Worm (Caenorhabditis elegans) whole organism, L2 larva: ENCODE measurements around the gene aptf-1.

Experiments
- aly-2 ChIP-seq: fragments of 150-350 bp; optimal IDR thresholded peaks from 2 replicates; lab custom pipeline; 2014; ENCODE audit warnings: missing biosample characterization, missing genetic modification characterization
- blmp-1 ChIP-seq: sonication (generic microtip); optimal IDR thresholded peaks from 2 replicates; lab custom pipeline; 2017; ENCODE audit warnings: missing genetic modification characterization, mild to moderate bottlenecking, missing compliant biosample characterization, antibody characterized with exemption, moderate library complexity; ENCODE audit not compliant: insufficient read depth
- crh-2 ChIP-seq: sonication (generic microtip); optimal IDR thresholded peaks from 2 replicates; lab custom pipeline; 2017; ENCODE audit warnings: missing biosample characterization, missing genetic modification characterization
- dmd-4 ChIP-seq: sonication (generic microtip); optimal IDR thresholded peaks from 2 replicates; lab custom pipeline; 2017; ENCODE audit warnings: missing biosample characterization, missing genetic modification characterization
- egl-27 ChIP-seq: sonication (generic microtip); optimal IDR thresholded peaks from 3 replicates; lab custom pipeline; 2017; ENCODE audit warnings: missing biosample characterization, missing genetic modification reagents, missing genetic modification characterization
- elt-3 ChIP-seq: sonication (generic microtip); optimal IDR thresholded peaks from 2 replicates; lab custom pipeline; 2017; ENCODE audit warnings: missing biosample characterization, missing genetic modification characterization
- lsy-2 ChIP-seq, 2 experiments: fragments of 150-350 bp in 1 of 2; sonication (generic microtip) in 1 of 2; optimal IDR thresholded peaks; 2 replicates each; lab custom pipeline; 2014 to 2017; ENCODE audit warnings: missing biosample characterization in 2 of 2, missing genetic modification characterization in 2 of 2
- mdl-1 ChIP-seq, 2 experiments: fragments of 150-350 bp in 1 of 2; sonication (generic microtip) in 1 of 2; optimal IDR thresholded peaks; 2 replicates each; lab custom pipeline; 2017; ENCODE audit warnings: missing biosample characterization in 2 of 2, missing genetic modification characterization in 2 of 2
- nhr-11 ChIP-seq: fragments of 150-350 bp; optimal IDR thresholded peaks from 2 replicates; lab custom pipeline; 2014; ENCODE audit warnings: missing biosample characterization, missing genetic modification characterization
- nhr-21 ChIP-seq: fragments of 150-350 bp; optimal IDR thresholded peaks from 2 replicates; lab custom pipeline; 2014; ENCODE audit warnings: missing biosample characterization, missing genetic modification characterization
- nhr-77 ChIP-seq: fragments of 150-350 bp; optimal IDR thresholded peaks from 2 replicates; lab custom pipeline; 2014; ENCODE audit warnings: missing biosample characterization, missing genetic modification characterization
- snpc-4 ChIP-seq: fragments of 150-350 bp; optimal IDR thresholded peaks from 2 replicates; lab custom pipeline; 2014; ENCODE audit warnings: missing biosample characterization, missing genetic modification characterization

DNA sequence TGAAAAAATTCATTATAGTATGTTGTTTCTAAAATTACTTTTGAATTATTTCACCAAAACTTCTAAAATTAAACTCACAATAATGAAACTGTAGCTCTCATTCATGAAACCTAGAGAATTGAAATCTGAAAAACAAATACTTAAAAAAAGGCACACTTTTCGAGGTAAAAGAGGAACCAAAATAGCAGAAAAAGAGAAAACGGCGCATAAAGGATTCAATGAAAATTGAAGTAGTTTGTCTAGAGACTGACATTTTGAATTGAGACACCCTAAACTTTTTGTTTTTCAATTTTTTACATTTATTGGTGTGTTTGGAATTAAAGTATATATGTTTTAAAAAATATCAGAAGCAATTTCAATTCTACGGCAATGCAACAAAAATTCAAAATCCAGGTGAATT is 16.2 kb downstream of the aptf-1 start, which contains the start of gene dgk-5:
- TF ChIP-seq mdl-1 (tag; optimal IDR thresholded peaks at IDR 0.05; lab: Kevin White, UChicago), result no peak
- no peak for TF ChIP-seq nhr-77 (tag; lab: Kevin White, UChicago)
- TF ChIP-seq lsy-2 (tag; optimal IDR thresholded peaks at IDR 0.05; lab: Kevin White, UChicago), result no peak
- TF ChIP-seq nhr-21, result no peak
- no peak for TF ChIP-seq aly-2 (tag; lab: Kevin White, UChicago)
- TF ChIP-seq blmp-1 (tag; lab: Kevin White, UChicago), result no peak
- TF ChIP-seq egl-27, result no peak
- TF ChIP-seq crh-2, result no peak
- TF ChIP-seq dmd-4 (tag; lab: Kevin White, UChicago), result no peak
- no peak for TF ChIP-seq elt-3 (tag; lab: Kevin White, UChicago)
- TF ChIP-seq snpc-4 (tag; lab: Kevin White, UChicago), result no peak
- no peak for TF ChIP-seq nhr-11
